Fruit fly (Drosophila melanogaster): ENCODE measurements around the gene sqd.

The sqd gene

dm6 chr3R:13674492-13675033 lies 28.5 kb upstream of the sqd start, which contains the start of gene Task6 (continued):
- TF ChIP-seq pita (GFP tag; optimal IDR thresholded peaks at IDR 0.05) (peak; percentile 84), CG11695 (GFP tag; IDR thresholded peaks at IDR 0.05) (no peak), sqz (GFP tag; optimal IDR thresholded peaks at IDR 0.05) (peak; percentile 6), CG2202 (tag; optimal IDR thresholded peaks at IDR 0.05) (no peak), hkb (optimal IDR thresholded peaks at IDR 0.05) (peak; percentile 27), hkb (GFP tag; IDR thresholded peaks at IDR 0.05) (no peak), scrt (GFP tag; optimal IDR thresholded peaks at IDR 0.05) (peak; percentile 66), CTCF (GFP tag; optimal IDR thresholded peaks at IDR 0.05) (peak; percentile 67), trh (GFP tag; optimal IDR thresholded peaks at IDR 0.05) (no peak), Trl (optimal IDR thresholded peaks at IDR 0.05) (peak in 1 of 2 experiments; percentile 20), Trl (GFP tag; optimal IDR thresholded peaks at IDR 0.05) (no peak), sens (GFP tag) (peak; percentile 75), nmo (GFP tag; optimal IDR thresholded peaks at IDR 0.05) (peak; percentile 39), ems (GFP tag; optimal IDR thresholded peaks at IDR 0.05) (no peak), stwl (tag; optimal IDR thresholded peaks at IDR 0.05) (peak; percentile 23), trem (tag; optimal IDR thresholded peaks at IDR 0.05) (peak; percentile 9), CG9437 (GFP tag; optimal IDR thresholded peaks at IDR 0.05) (peak; percentile 7), gfzf (GFP tag; optimal IDR thresholded peaks at IDR 0.05) (no peak), h (optimal IDR thresholded peaks at IDR 0.05) (no peak)

- TF ChIP-seq CG8290 (GFP tag; optimal IDR thresholded peaks at IDR 0.05) (peak; percentile 82), CG8290 (tag; optimal IDR thresholded peaks at IDR 0.05) (peak in 1 of 2 experiments; percentile 92), oc (tag; optimal IDR thresholded peaks at IDR 0.05) (no peak), CG17612 (GFP tag; IDR thresholded peaks at IDR 0.05) (peak; percentile 94)
Observed at dm6 chr3R:13672898-13673297, 26.8 kb upstream of the sqd start.

- no peak for TF ChIP-seq CrebB (tag; optimal IDR thresholded peaks at IDR 0.05)
- TF ChIP-seq CG30403 (GFP tag; optimal IDR thresholded peaks at IDR 0.05): no peak
- no peak for TF ChIP-seq Spps (tag; optimal IDR thresholded peaks at IDR 0.05)
- no peak for TF ChIP-seq CG7786 (GFP tag; optimal IDR thresholded peaks at IDR 0.05)
- TF ChIP-seq CG2712 (tag; optimal IDR thresholded peaks at IDR 0.05): no peak
- peak; percentile 43 for TF ChIP-seq Med (GFP tag)
- TF ChIP-seq Ets65A (GFP tag): peak; percentile 53
- no peak for TF ChIP-seq Sry-β (GFP tag; optimal IDR thresholded peaks at IDR 0.05)
Observed at dm6 chr3R:13665992-13666391, 19.9 kb upstream of the sqd start.

dm6 chr3R:13662149-13662548 lies 16.0 kb upstream of the sqd start:
- TF ChIP-seq danr (GFP tag; IDR thresholded peaks at IDR 0.05) (0 out of 2 replicates have a peak, but pooled peaks have one; percentile 7), HLH4C (GFP tag; IDR thresholded peaks at IDR 0.05; ENCODE audit: partially characterized antibody) (no peak), crol (GFP tag; IDR thresholded peaks at IDR 0.05) (peak; percentile 60), Ets65A (GFP tag) (peak; percentile 64), bigmax (GFP tag; optimal IDR thresholded peaks at IDR 0.05) (no peak), Med (GFP tag) (no peak), CG1647 (GFP tag; optimal IDR thresholded peaks at IDR 0.05) (no peak), Dbx (GFP tag; IDR thresholded peaks at IDR 0.05) (0 out of 3 replicates have a peak, but pooled peaks have one; percentile 12)
